Fruit fly (Drosophila melanogaster) whole organism, prepupa: ENCODE measurements around the gene ind.

Experiments used
- Blimp-1 ChIP-seq: fragments of 200-800 bp; sonication (Bioruptor generic); optimal IDR thresholded peaks from 3 replicates; lab custom pipeline; 2017; ENCODE audit warnings: missing biosample characterization, missing genetic modification characterization, mild to moderate bottlenecking, moderate library complexity, missing genetic modification reagents
- CG10631 ChIP-seq: fragments of 200-800 bp; sonication (Bioruptor generic); optimal IDR thresholded peaks from 2 replicates; lab custom pipeline; 2016; ENCODE audit warnings: missing biosample characterization, missing genetic modification characterization
- CG10669 ChIP-seq: fragments of 200-800 bp; sonication (Bioruptor generic); optimal IDR thresholded peaks from 3 replicates; lab custom pipeline; 2018; ENCODE audit warnings: missing biosample characterization, mild to moderate bottlenecking, missing genetic modification characterization, moderate library complexity
- CG11294 ChIP-seq: fragments of 200-800 bp; sonication (Bioruptor generic); IDR thresholded peaks from 2 replicates; pipeline ENCODE4 v1.3.6; 2022; ENCODE audit warnings: missing biosample characterization, missing genetic modification characterization
- CG11762 ChIP-seq: fragments of 200-800 bp; sonication (Bioruptor generic); optimal IDR thresholded peaks from 3 replicates; lab custom pipeline; 2016; ENCODE audit warnings: missing biosample characterization, missing genetic modification characterization; ENCODE audit not compliant: insufficient read depth
- CG11902 ChIP-seq: fragments of 200-800 bp; sonication (Bioruptor generic); optimal IDR thresholded peaks from 3 replicates; lab custom pipeline; 2016; ENCODE audit warnings: missing biosample characterization, missing genetic modification characterization
- CG15336 ChIP-seq: fragments of 200-800 bp; sonication (Bioruptor generic); IDR thresholded peaks from 2 replicates; pipeline ENCODE4 v1.3.6; 2022; ENCODE audit warnings: missing biosample characterization, missing genetic modification characterization
- CG16779 ChIP-seq: fragments of 200-800 bp; sonication (Bioruptor generic); optimal IDR thresholded peaks from 3 replicates; lab custom pipeline; 2017; ENCODE audit warnings: missing biosample characterization, mild to moderate bottlenecking, missing genetic modification characterization
- CG3032 ChIP-seq: fragments of 200-800 bp; optimal IDR thresholded peaks from 2 replicates; lab custom pipeline; 2019; ENCODE audit warnings: missing biosample characterization, mild to moderate bottlenecking, missing genetic modification characterization, moderate library complexity
- CG31627 ChIP-seq: fragments of 200-800 bp; sonication (Bioruptor generic); optimal IDR thresholded peaks from 3 replicates; lab custom pipeline; 2016; ENCODE audit warnings: missing biosample characterization, missing genetic modification characterization
- CG32006 ChIP-seq: fragments of 200-800 bp; sonication (Bioruptor generic); optimal IDR thresholded peaks from 3 replicates; lab custom pipeline; 2017; ENCODE audit warnings: missing biosample characterization, mild to moderate bottlenecking, missing genetic modification characterization
- CG34406 ChIP-seq: fragments of 200-800 bp; sonication (Bioruptor generic); optimal IDR thresholded peaks from 3 replicates; lab custom pipeline; 2016; ENCODE audit warnings: missing biosample characterization, missing genetic modification characterization
- CG4318 ChIP-seq: fragments of 200-800 bp; sonication (Bioruptor generic); optimal IDR thresholded peaks from 3 replicates; lab custom pipeline; 2017; ENCODE audit warnings: missing biosample characterization, mild to moderate bottlenecking, missing genetic modification characterization
- CG6163 ChIP-seq: fragments of 200-800 bp; sonication (Bioruptor generic); IDR thresholded peaks from 3 replicates; pipeline ENCODE4 v1.3.6; 2022; ENCODE audit warnings: missing biosample characterization, missing genetic modification characterization
- CG6276 ChIP-seq: fragments of 200-800 bp; sonication (Bioruptor generic); optimal IDR thresholded peaks from 2 replicates; lab custom pipeline; 2017; ENCODE audit warnings: missing biosample characterization, mild to moderate bottlenecking, missing genetic modification characterization
- CG6792 ChIP-seq: fragments of 200-800 bp; sonication (Bioruptor generic); optimal IDR thresholded peaks from 3 replicates; lab custom pipeline; 2016; ENCODE audit warnings: missing biosample characterization, missing genetic modification characterization
- CG6854 ChIP-seq: fragments of 200-800 bp; sonication (Bioruptor generic); optimal IDR thresholded peaks from 2 replicates; lab custom pipeline; 2017; ENCODE audit warnings: missing biosample characterization, mild to moderate bottlenecking, missing genetic modification characterization
- CG7368 ChIP-seq: fragments of 200-800 bp; sonication (Bioruptor generic); optimal IDR thresholded peaks from 3 replicates; lab custom pipeline; 2016; ENCODE audit warnings: missing biosample characterization, missing genetic modification characterization
- CG8119 ChIP-seq: fragments of 200-800 bp; sonication (Bioruptor generic); IDR thresholded peaks from 3 replicates; pipeline ENCODE4 v1.3.6; 2022; ENCODE audit warnings: missing biosample characterization, missing genetic modification characterization
- CG8319 ChIP-seq: fragments of 200-800 bp; sonication (Bioruptor generic); optimal IDR thresholded peaks from 3 replicates; lab custom pipeline; 2016; ENCODE audit warnings: missing biosample characterization, missing genetic modification characterization
- CG8632 ChIP-seq: fragments of 200-800 bp; sonication (Bioruptor generic); optimal IDR thresholded peaks from 3 replicates; lab custom pipeline; 2016; ENCODE audit warnings: missing biosample characterization, missing genetic modification characterization
- Eip75B ChIP-seq: fragments of 200-800 bp; sonication (Bioruptor generic); optimal IDR thresholded peaks from 3 replicates; lab custom pipeline; 2016; ENCODE audit warnings: missing biosample characterization, missing genetic modification characterization
- Eip78C ChIP-seq: fragments of 200-800 bp; sonication (Bioruptor generic); peaks from one replicate; lab custom pipeline; 2016; ENCODE audit warnings: missing biosample characterization, missing genetic modification characterization
- Eip93F ChIP-seq: fragments of 200-800 bp; sonication (Bioruptor generic); optimal IDR thresholded peaks from 2 replicates; lab custom pipeline; 2016; ENCODE audit warnings: missing biosample characterization, mild to moderate bottlenecking, missing genetic modification characterization
- Ets21C ChIP-seq: fragments of 200-800 bp; sonication (Bioruptor generic); optimal IDR thresholded peaks from 3 replicates; lab custom pipeline; 2016; ENCODE audit warnings: missing biosample characterization, missing genetic modification characterization
- Ets96B ChIP-seq: fragments of 200-800 bp; optimal IDR thresholded peaks from 2 replicates; lab custom pipeline; 2019; ENCODE audit warnings: missing biosample characterization, mild to moderate bottlenecking, missing genetic modification characterization, moderate library complexity
- Gug ChIP-seq: fragments of 200-800 bp; sonication (Bioruptor generic); IDR thresholded peaks from 2 replicates; pipeline ENCODE4 v1.3.6; 2022; ENCODE audit warnings: missing biosample characterization, missing genetic modification characterization
- Hr38 ChIP-seq: sonication (Bioruptor generic); optimal IDR thresholded peaks from 2 replicates; lab custom pipeline; 2016; ENCODE audit warnings: missing biosample characterization, missing genetic modification characterization
- Hr39 ChIP-seq: fragments of 200-800 bp; sonication (Bioruptor generic); optimal IDR thresholded peaks from 2 replicates; lab custom pipeline; 2016; ENCODE audit warnings: missing biosample characterization, missing genetic modification characterization
- Hr4 ChIP-seq: fragments of 200-800 bp; sonication (Bioruptor generic); optimal IDR thresholded peaks from 3 replicates; lab custom pipeline; 2016; ENCODE audit warnings: missing biosample characterization, missing genetic modification characterization
- Lpt ChIP-seq: fragments of 200-800 bp; sonication (Bioruptor generic); optimal IDR thresholded peaks from 3 replicates; lab custom pipeline; 2016; ENCODE audit warnings: missing biosample characterization, missing genetic modification characterization
- OdsH ChIP-seq: fragments of 200-800 bp; sonication (Bioruptor generic); optimal IDR thresholded peaks from 3 replicates; lab custom pipeline; 2016; ENCODE audit warnings: missing biosample characterization, missing genetic modification characterization
- Smox ChIP-seq: fragments of 200-800 bp; sonication (Bioruptor generic); optimal IDR thresholded peaks from 3 replicates; lab custom pipeline; 2016; ENCODE audit warnings: missing biosample characterization, missing genetic modification characterization
- Sox14 ChIP-seq: fragments of 200-800 bp; sonication (Bioruptor generic); optimal IDR thresholded peaks from 3 replicates; lab custom pipeline; 2016; ENCODE audit warnings: missing biosample characterization, missing genetic modification characterization
- Sox15 ChIP-seq: fragments of 200-800 bp; sonication (Bioruptor generic); optimal IDR thresholded peaks from 3 replicates; lab custom pipeline; 2016; ENCODE audit warnings: missing biosample characterization, missing genetic modification characterization
- achi ChIP-seq: fragments of 200-800 bp; sonication (Bioruptor generic); optimal IDR thresholded peaks from 3 replicates; lab custom pipeline; 2016; ENCODE audit warnings: missing biosample characterization, missing genetic modification characterization
- acj6 ChIP-seq: fragments of 200-800 bp; sonication (Bioruptor generic); optimal IDR thresholded peaks from 3 replicates; lab custom pipeline; 2016; ENCODE audit warnings: missing biosample characterization, missing genetic modification characterization
- cyc ChIP-seq: fragments of 200-800 bp; sonication (Bioruptor generic); optimal IDR thresholded peaks from 3 replicates; lab custom pipeline; 2016; ENCODE audit warnings: missing biosample characterization, missing genetic modification characterization
- dac ChIP-seq: fragments of 200-800 bp; sonication (Bioruptor generic); optimal IDR thresholded peaks from 2 replicates; lab custom pipeline; 2017; ENCODE audit warnings: missing biosample characterization, mild to moderate bottlenecking, missing genetic modification characterization
- dsx ChIP-seq: fragments of 200-800 bp; optimal IDR thresholded peaks from 3 replicates; lab custom pipeline; 2019; ENCODE audit warnings: missing biosample characterization, mild to moderate bottlenecking, missing genetic modification characterization, moderate library complexity; ENCODE audit not compliant: poor library complexity, severe bottlenecking
- esn ChIP-seq: fragments of 200-800 bp; sonication (Bioruptor generic); optimal IDR thresholded peaks from 2 replicates; lab custom pipeline; 2016; ENCODE audit warnings: missing biosample characterization, mild to moderate bottlenecking, missing genetic modification characterization, moderate library complexity
- fd59A ChIP-seq: fragments of 200-800 bp; sonication (Bioruptor generic); optimal IDR thresholded peaks from 2 replicates; lab custom pipeline; 2017; ENCODE audit warnings: missing biosample characterization, mild to moderate bottlenecking, missing genetic modification characterization, missing genetic modification reagents
- fd85E ChIP-seq: fragments of 200-800 bp; sonication (Bioruptor generic); optimal IDR thresholded peaks from 3 replicates; lab custom pipeline; 2016; ENCODE audit warnings: missing biosample characterization, missing genetic modification characterization
- fkh ChIP-seq: fragments of 200-800 bp; sonication (Bioruptor generic); optimal IDR thresholded peaks from 3 replicates; lab custom pipeline; 2017; ENCODE audit warnings: missing biosample characterization, mild to moderate bottlenecking, missing genetic modification characterization, moderate library complexity
- lz ChIP-seq: fragments of 200-800 bp; sonication (Bioruptor generic); optimal IDR thresholded peaks from 3 replicates; lab custom pipeline; 2016; ENCODE audit warnings: missing biosample characterization, missing genetic modification characterization
- net ChIP-seq: fragments of 200-800 bp; sonication (Bioruptor generic); optimal IDR thresholded peaks from 3 replicates; lab custom pipeline; 2016; ENCODE audit warnings: missing biosample characterization, missing genetic modification characterization
- pdm3 ChIP-seq: fragments of 200-800 bp; sonication (Bioruptor generic); optimal IDR thresholded peaks from 3 replicates; lab custom pipeline; 2016; ENCODE audit warnings: missing biosample characterization, missing genetic modification characterization
- salr ChIP-seq, 2 experiments: fragments of 200-800 bp; sonication (Bioruptor generic); optimal IDR thresholded peaks; 3 replicates each; lab custom pipeline; 2016 to 2018; ENCODE audit warnings: missing biosample characterization in 2 of 2, missing genetic modification characterization in 2 of 2, mild to moderate bottlenecking in 1 of 2
- spab ChIP-seq: fragments of 200-800 bp; sonication (Bioruptor generic); optimal IDR thresholded peaks from 2 replicates; lab custom pipeline; 2017; ENCODE audit warnings: missing biosample characterization, mild to moderate bottlenecking, missing genetic modification characterization, missing genetic modification reagents
- ss ChIP-seq, 2 experiments: fragments of 200-800 bp; sonication (Bioruptor generic); optimal IDR thresholded peaks; 2 replicates in 1 of 2; 3 replicates in 1 of 2; lab custom pipeline; 2017 to 2018; ENCODE audit warnings: mild to moderate bottlenecking in 2 of 2, missing biosample characterization in 2 of 2, missing genetic modification characterization in 2 of 2, moderate library complexity in 1 of 2
- svp ChIP-seq: fragments of 200-800 bp; sonication (Bioruptor generic); peaks from one replicate; lab custom pipeline; 2016; ENCODE audit warnings: missing biosample characterization, missing genetic modification characterization
- topi ChIP-seq: fragments of 200-800 bp; sonication (Bioruptor generic); optimal IDR thresholded peaks from 3 replicates; lab custom pipeline; 2016; ENCODE audit warnings: missing biosample characterization, missing genetic modification characterization
- vri ChIP-seq: fragments of 200-800 bp; sonication (Bioruptor generic); optimal IDR thresholded peaks from 3 replicates; lab custom pipeline; 2016; ENCODE audit warnings: missing biosample characterization, mild to moderate bottlenecking, missing genetic modification characterization

The ind gene

DNA sequence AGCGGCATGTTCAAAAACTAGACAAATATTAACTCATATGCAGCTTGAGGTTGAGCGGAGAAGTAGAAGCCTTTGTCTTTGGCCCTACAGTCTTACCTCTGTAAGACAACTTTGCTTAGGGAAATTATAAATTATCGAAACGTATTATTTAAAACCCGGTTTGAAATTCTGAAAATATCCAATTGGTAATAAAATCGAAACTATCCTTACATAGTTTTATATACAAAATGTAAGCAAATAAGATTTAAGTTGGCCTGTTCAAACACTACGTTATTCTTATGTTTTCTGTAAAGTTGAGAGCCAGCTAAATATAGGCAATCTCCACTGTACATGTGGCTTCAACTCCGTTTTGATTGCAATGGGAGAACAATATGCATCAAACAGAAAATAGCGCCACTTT, 30.4 kb downstream of the ind start:
- TF ChIP-seq CG6792 (GFP tag; lab: Kevin White, UChicago), result no peak
- peak; percentile 67 for TF ChIP-seq Ets96B (tag; lab: Kevin White, UChicago)
- TF ChIP-seq fkh, result no peak
- TF ChIP-seq Hr38, result no peak
- TF ChIP-seq fd59A (GFP tag; lab: Kevin White, UChicago), result peak; percentile 21
- peak; percentile 50 for TF ChIP-seq dsx (GFP tag; lab: Kevin White, UChicago)
- peak in 1 of 2 experiments; percentile 31 for TF ChIP-seq salr (GFP tag; optimal IDR thresholded peaks at IDR 0.05; lab: Kevin White, UChicago)
- no peak for TF ChIP-seq net
- peak; percentile 8 for TF ChIP-seq CG34406 (GFP tag; lab: Kevin White, UChicago)
- TF ChIP-seq CG8319 (GFP tag; lab: Kevin White, UChicago), result no peak
- TF ChIP-seq CG6163 (GFP tag; lab: Robert Waterston, UW), result no peak
- peak; percentile 15 for TF ChIP-seq CG4318
- TF ChIP-seq pdm3 (GFP tag; lab: Kevin White, UChicago), result peak; percentile 39
- peak; percentile 2 for TF ChIP-seq cyc (GFP tag; lab: Kevin White, UChicago)
- TF ChIP-seq Blimp-1 (GFP tag; lab: Kevin White, UChicago), result no peak
- TF ChIP-seq Eip75B (GFP tag; lab: Kevin White, UChicago), result peak; percentile 13
- TF ChIP-seq Hr4 (GFP tag; lab: Kevin White, UChicago), result peak; percentile 41
- peak; percentile 42 for TF ChIP-seq achi (GFP tag; lab: Kevin White, UChicago)
- TF ChIP-seq CG31627 (GFP tag; lab: Kevin White, UChicago), result no peak
- TF ChIP-seq Sox15 (GFP tag; lab: Kevin White, UChicago), result no peak
- TF ChIP-seq Gug (GFP tag; lab: Robert Waterston, UW), result no peak
- TF ChIP-seq CG10631 (GFP tag; lab: Kevin White, UChicago), result peak; percentile 35
- TF ChIP-seq Sox14, result peak; percentile 40
- no peak for TF ChIP-seq fd85E (GFP tag; lab: Kevin White, UChicago)
- TF ChIP-seq CG11294, result no peak
- peak; percentile 24 for TF ChIP-seq spab (GFP tag; lab: Kevin White, UChicago)
- peak; percentile 61 for TF ChIP-seq CG10669 (GFP tag; lab: Kevin White, UChicago)
- peak; percentile 12 for TF ChIP-seq OdsH (GFP tag; lab: Kevin White, UChicago)
- TF ChIP-seq Lpt (GFP tag; lab: Kevin White, UChicago), result no peak
- TF ChIP-seq CG6854 (GFP tag; lab: Kevin White, UChicago), result no peak
- TF ChIP-seq topi (GFP tag; lab: Kevin White, UChicago), result peak; percentile 3
- TF ChIP-seq lz, result peak; percentile 15
- peak; percentile 23 to 62 for TF ChIP-seq ss (GFP tag; optimal IDR thresholded peaks at IDR 0.05; lab: Kevin White, UChicago)
- TF ChIP-seq esn (GFP tag; lab: Kevin White, UChicago), result no peak
- no peak for TF ChIP-seq Eip93F (GFP tag; lab: Kevin White, UChicago)
- peak; percentile 60 for TF ChIP-seq CG32006
- peak; percentile 75 for TF ChIP-seq Eip78C
- peak; percentile 64 for TF ChIP-seq CG3032 (tag; lab: Kevin White, UChicago)
- TF ChIP-seq CG16779, result peak; percentile 8
- peak; percentile 51 for TF ChIP-seq svp (GFP tag; lab: Kevin White, UChicago)
- TF ChIP-seq CG8119, result peak; percentile 52; the same call in 2 of the 3 replicates
- no peak for TF ChIP-seq CG11902 (GFP tag; lab: Kevin White, UChicago)
- no peak for TF ChIP-seq dac (GFP tag; lab: Kevin White, UChicago)
- no peak for TF ChIP-seq Ets21C (GFP tag; lab: Kevin White, UChicago)
- TF ChIP-seq CG11762 (GFP tag; lab: Kevin White, UChicago), result peak; percentile 30
- no peak for TF ChIP-seq vri (GFP tag; lab: Kevin White, UChicago)
- peak; percentile 35 for TF ChIP-seq CG8632
- peak; percentile 26; the same call in 1 of the 2 replicates for TF ChIP-seq CG15336
- TF ChIP-seq Hr39, result peak; percentile 12
- peak; percentile 51 for TF ChIP-seq CG6276 (GFP tag; lab: Kevin White, UChicago)
- TF ChIP-seq Smox, result no peak
- peak; percentile 6 for TF ChIP-seq CG7368
- TF ChIP-seq acj6 (GFP tag; lab: Kevin White, UChicago), result peak; percentile 39
